Worm (Caenorhabditis elegans) whole organism, mixed stage, embryonic: ENCODE data around the gene C28D4.18.

Experiments
- ceh-39 ChIP-seq: fragments of 150-350 bp; optimal IDR thresholded peaks from 2 replicates; lab custom pipeline; 2014; ENCODE audit warnings: missing biosample characterization, missing genetic modification characterization
- elt-1 ChIP-seq: sonication (generic microtip); optimal IDR thresholded peaks from 2 replicates; lab custom pipeline; 2017; ENCODE audit warnings: missing genetic modification characterization, mild to moderate bottlenecking, missing compliant biosample characterization, antibody characterized with exemption, moderate library complexity, borderline replicate concordance; ENCODE audit not compliant: insufficient read depth
- ham-2 ChIP-seq: fragments of 200-800 bp; sonication (Bioruptor generic); optimal IDR thresholded peaks from 2 replicates; lab custom pipeline; 2018; ENCODE audit warnings: mild to moderate bottlenecking, missing genetic modification characterization, missing compliant biosample characterization
- mep-1 ChIP-seq: fragments of 150-350 bp; optimal IDR thresholded peaks from 2 replicates; lab custom pipeline; 2017; ENCODE audit warnings: missing biosample characterization, missing genetic modification reagents, missing genetic modification characterization, inconsistent platforms
- nhr-12 ChIP-seq: fragments of 150-350 bp; optimal IDR thresholded peaks from 2 replicates; lab custom pipeline; 2014; ENCODE audit warnings: missing biosample characterization, missing genetic modification characterization
- nhr-237 ChIP-seq: fragments of 150-350 bp; optimal IDR thresholded peaks from 2 replicates; lab custom pipeline; 2014; ENCODE audit warnings: missing biosample characterization, missing genetic modification characterization
- snpc-4 ChIP-seq: fragments of 150-350 bp; optimal IDR thresholded peaks from 2 replicates; lab custom pipeline; 2014; ENCODE audit warnings: missing biosample characterization, missing genetic modification characterization
- unc-39 ChIP-seq: fragments of 150-350 bp; optimal IDR thresholded peaks from 2 replicates; lab custom pipeline; 2014; ENCODE audit warnings: missing biosample characterization, missing genetic modification characterization
- unc-62 ChIP-seq: fragments of 150-350 bp; optimal IDR thresholded peaks from 2 replicates; lab custom pipeline; 2014; ENCODE audit warnings: missing biosample characterization, missing genetic modification reagents, missing genetic modification characterization
- ztf-11 ChIP-seq: fragments of 150-350 bp; optimal IDR thresholded peaks from 2 replicates; lab custom pipeline; 2014; ENCODE audit warnings: missing biosample characterization, missing genetic modification characterization

DNA sequence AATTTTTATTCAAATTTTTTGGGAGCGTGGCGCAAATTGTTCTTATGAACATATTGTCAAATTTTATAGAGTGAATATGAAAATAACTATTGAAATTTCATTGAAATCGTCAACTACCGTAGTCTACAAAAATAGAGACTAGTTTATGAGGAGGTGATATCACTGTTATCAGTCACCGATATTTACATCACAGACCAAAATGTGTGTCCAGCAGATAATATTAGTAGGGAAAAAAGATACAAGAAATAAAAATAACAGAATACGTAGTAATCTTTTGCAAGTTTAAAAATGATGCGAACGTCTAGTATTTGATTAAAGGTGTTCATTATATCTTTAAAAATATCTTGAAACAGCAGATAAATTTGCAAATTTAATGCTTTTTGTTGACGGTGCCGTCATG lies 45.8 kb upstream of the C28D4.18 start:
- TF ChIP-seq mep-1 (no peak), ceh-39 (tag; lab: Kevin White, UChicago) (no peak), snpc-4 (no peak), ham-2 (GFP tag; lab: Kevin White, UChicago) (no peak), unc-62 (GFP tag; lab: Kevin White, UChicago) (no peak), ztf-11 (no peak), elt-1 (tag; lab: Kevin White, UChicago) (no peak), nhr-12 (tag; lab: Kevin White, UChicago) (no peak), nhr-237 (tag; lab: Kevin White, UChicago) (no peak), unc-39 (tag; lab: Kevin White, UChicago) (no peak)
